Worm (Caenorhabditis elegans): Measurements from ENCODE around the gene str-8.
"Not testable (repeated sequence)": the region's sequence is repeated elsewhere in the genome, so short reads cannot be mapped to it uniquely, and the experiment has no call there.

str-8 gene

DNA sequence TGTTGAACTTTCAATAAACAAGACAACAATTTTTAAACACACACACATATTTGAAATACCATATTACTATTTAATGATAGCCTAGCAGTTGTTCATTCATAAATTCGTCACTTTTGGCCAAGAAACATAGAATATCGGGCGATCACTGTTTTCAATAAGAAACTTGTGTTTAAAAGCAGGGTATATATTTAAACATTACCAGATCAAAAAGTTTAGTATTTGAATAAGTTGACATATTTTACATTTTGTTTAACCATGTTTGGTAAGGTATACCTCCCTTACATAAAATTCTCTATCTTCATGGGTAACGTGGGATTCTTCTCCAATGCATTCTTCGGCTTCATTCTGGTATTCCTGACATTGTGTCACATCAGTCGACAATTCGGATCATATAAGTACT lies at the start of gene str-8:
Gene str-8, plus strand, starts transcription at position 301 of the 400 bp plus-strand sequence.
- not testable (repeated sequence) for TF ChIP-seq ztf-29, flt-1, tab-1 (GFP tag; IDR thresholded peaks at IDR 0.05)

DNA sequence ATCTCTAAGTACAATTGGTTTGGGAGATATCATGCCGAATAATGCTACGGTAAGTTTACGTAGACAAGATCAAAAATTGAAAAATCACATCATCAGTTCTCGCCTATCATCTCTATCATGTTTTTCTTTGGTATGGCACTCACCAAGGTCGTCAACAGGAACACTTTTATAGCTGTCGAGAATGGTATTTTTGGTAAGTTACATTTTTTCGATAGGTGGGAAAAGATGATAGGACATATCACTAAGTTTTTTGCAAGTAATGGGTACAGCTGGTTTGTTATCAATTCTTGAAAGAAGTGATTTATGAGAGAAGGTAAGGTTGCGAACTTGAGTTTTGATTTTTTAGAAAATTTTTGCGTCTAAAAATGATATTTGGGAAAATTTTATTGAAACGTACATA lies 46.8 kb upstream of the str-8 start:
- TF ChIP-seq ztf-23 (GFP tag; IDR thresholded peaks at IDR 0.05), result no peak
- no peak for TF ChIP-seq tab-1 (GFP tag; IDR thresholded peaks at IDR 0.05)
- no peak for TF ChIP-seq cog-1 (tag; optimal IDR thresholded peaks at IDR 0.05)
- TF ChIP-seq med-1 (GFP tag; optimal IDR thresholded peaks at IDR 0.05; ENCODE audit: insufficient read depth), result no peak
- TF ChIP-seq T22C8.4 (GFP tag; IDR thresholded peaks at IDR 0.05), result no peak
- no peak for TF ChIP-seq ztf-29 (GFP tag; IDR thresholded peaks at IDR 0.05)
- no peak for TF ChIP-seq klf-2 (GFP tag; conservative IDR thresholded peaks at IDR 0.05)
- TF ChIP-seq ref-1 (GFP tag; conservative IDR thresholded peaks at IDR 0.05), result no peak
- TF ChIP-seq flt-1 (GFP tag; IDR thresholded peaks at IDR 0.05), result no peak

DNA sequence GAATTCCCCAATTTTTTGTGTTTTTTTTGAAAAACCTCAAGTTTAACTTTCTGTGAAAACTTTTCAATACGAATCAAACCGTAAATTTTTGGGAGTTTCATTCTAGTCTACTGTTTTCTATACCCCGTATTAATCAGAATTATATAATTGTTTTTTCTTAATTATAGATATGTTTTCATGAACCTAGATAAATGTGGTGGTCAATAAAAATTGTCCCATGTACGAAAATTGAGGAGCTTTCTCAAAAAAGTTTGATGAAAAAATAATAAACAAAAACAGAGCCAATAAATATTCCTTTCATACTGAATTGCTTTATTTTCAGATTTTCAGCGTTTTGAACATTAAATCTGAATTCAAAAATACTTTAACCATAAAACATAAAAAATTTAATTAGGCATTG lies 44.4 kb upstream of the str-8 start, which contains the start of gene Y6E2A.1:
Gene Y6E2A.1, minus strand, starts transcription at position 101 of the 400 bp plus-strand sequence.
- TF ChIP-seq klf-2 (GFP tag; conservative IDR thresholded peaks at IDR 0.05) (no peak), ztf-29 (GFP tag; IDR thresholded peaks at IDR 0.05) (no peak), ref-1 (GFP tag; conservative IDR thresholded peaks at IDR 0.05) (no peak), ztf-23 (GFP tag; IDR thresholded peaks at IDR 0.05) (no peak), cog-1 (tag; optimal IDR thresholded peaks at IDR 0.05) (no peak), T22C8.4 (GFP tag; IDR thresholded peaks at IDR 0.05) (no peak)

DNA sequence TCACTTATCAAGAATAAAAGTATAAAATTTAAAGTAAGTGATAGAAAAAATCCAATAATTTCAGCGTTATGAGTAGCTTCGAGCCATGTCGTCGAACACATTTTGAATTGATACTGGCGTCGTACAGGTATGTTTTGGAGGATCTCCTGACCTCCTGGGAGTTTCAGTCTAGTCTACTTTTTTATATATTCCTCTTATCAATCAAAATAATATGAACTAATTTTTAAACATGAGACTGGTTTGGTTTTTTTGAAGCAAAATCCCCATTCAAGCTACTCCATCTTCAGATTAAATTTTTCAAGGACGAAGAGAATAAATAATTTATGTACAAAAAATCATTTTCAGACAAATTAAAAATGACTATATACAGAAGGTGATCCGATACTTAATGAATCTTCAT lies 42.9 kb upstream of the str-8 start, which contains the start of gene str-101:
Gene str-101, minus strand, starts transcription at position 101 of the 400 bp plus-strand sequence.
- TF ChIP-seq ref-1 (GFP tag; conservative IDR thresholded peaks at IDR 0.05) (no peak), flt-1 (GFP tag; IDR thresholded peaks at IDR 0.05) (no peak), cog-1 (tag; optimal IDR thresholded peaks at IDR 0.05) (no peak), klf-2 (GFP tag; conservative IDR thresholded peaks at IDR 0.05) (no peak), ztf-29 (GFP tag; IDR thresholded peaks at IDR 0.05) (no peak), tab-1 (GFP tag; IDR thresholded peaks at IDR 0.05) (no peak), T22C8.4 (GFP tag; IDR thresholded peaks at IDR 0.05) (no peak), ztf-23 (GFP tag; IDR thresholded peaks at IDR 0.05) (no peak), med-1 (GFP tag; optimal IDR thresholded peaks at IDR 0.05; ENCODE audit: insufficient read depth) (no peak)

DNA sequence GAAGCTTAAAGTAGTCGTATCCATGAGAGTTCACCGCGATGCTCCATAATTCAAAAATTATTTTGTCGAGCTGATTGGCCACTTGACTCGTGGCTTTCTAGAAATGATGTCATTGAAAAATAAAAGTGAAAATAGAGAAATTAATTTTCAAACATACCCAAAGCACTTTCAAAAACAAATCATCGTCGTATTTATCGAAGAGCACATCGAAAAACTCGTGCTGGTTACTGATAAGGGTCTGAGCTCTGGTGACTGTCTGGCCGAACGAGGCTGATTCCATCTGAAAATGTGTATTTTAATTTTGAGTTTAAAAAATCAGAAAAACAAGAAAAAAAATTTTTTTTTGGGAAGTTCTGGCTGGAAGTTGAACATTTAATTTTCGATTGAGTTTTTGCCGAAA lies 42.4 kb upstream of the str-8 start:
- TF ChIP-seq flt-1 (GFP tag; IDR thresholded peaks at IDR 0.05) (no peak), klf-2 (GFP tag; conservative IDR thresholded peaks at IDR 0.05) (no peak), tab-1 (GFP tag; IDR thresholded peaks at IDR 0.05) (no peak), ref-1 (GFP tag; conservative IDR thresholded peaks at IDR 0.05) (no peak), ztf-29 (GFP tag; IDR thresholded peaks at IDR 0.05) (no peak), ztf-23 (GFP tag; IDR thresholded peaks at IDR 0.05) (no peak), T22C8.4 (GFP tag; IDR thresholded peaks at IDR 0.05) (no peak), med-1 (GFP tag; optimal IDR thresholded peaks at IDR 0.05; ENCODE audit: insufficient read depth) (no peak), cog-1 (tag; optimal IDR thresholded peaks at IDR 0.05) (no peak)

DNA sequence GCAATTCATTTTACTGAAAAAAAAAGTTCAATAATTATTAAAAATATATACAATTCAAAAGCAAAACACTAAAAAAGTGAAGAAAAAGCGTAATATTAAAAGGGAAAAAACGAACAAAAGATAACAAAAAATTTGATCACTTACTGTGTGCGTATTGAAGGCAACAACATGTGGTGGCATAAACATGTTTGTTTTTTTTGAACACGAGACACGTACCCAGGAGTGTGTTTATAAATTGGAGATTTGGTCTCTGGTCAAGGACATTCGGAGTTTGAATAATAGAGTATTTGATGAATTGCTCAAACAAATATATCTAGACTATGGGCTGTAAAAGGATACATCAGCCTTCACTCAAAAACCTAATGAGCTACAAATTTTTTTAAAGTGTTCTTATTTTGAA lies 39.2 kb upstream of the str-8 start:
- no peak for TF ChIP-seq ztf-29 (GFP tag; IDR thresholded peaks at IDR 0.05)
- TF ChIP-seq med-1 (GFP tag; optimal IDR thresholded peaks at IDR 0.05; ENCODE audit: insufficient read depth), result no peak
- TF ChIP-seq T22C8.4 (GFP tag; IDR thresholded peaks at IDR 0.05), result no peak
- TF ChIP-seq ztf-23 (GFP tag; IDR thresholded peaks at IDR 0.05), result no peak
- TF ChIP-seq klf-2 (GFP tag; conservative IDR thresholded peaks at IDR 0.05), result no peak
- TF ChIP-seq flt-1 (GFP tag; IDR thresholded peaks at IDR 0.05), result no peak
- no peak for TF ChIP-seq cog-1 (tag; optimal IDR thresholded peaks at IDR 0.05)
- TF ChIP-seq tab-1 (GFP tag; IDR thresholded peaks at IDR 0.05), result no peak
- no peak for TF ChIP-seq ref-1 (GFP tag; conservative IDR thresholded peaks at IDR 0.05)

DNA sequence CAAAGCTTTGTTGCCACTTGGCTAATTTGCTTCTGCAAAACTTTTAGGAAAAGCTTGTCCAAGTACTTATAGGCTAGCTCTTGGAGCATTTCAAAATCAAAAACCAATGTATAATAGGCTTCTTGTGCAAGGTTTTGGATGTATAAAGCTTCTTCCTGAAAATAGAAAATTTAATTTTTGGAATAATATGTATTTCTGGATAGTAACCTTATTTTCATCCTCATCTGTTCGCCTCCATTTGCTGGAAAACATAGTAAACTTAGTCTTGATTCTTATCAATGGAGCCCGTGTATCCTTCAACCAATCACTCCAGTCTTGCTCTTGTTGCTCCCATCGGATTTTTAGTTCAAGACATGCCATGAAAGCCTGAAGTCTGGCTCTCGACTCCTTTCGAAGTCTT lies 38.2 kb upstream of the str-8 start, which contains the start of gene Y6E2A.4:
Gene Y6E2A.4, minus strand, starts transcription at position 101 of the 400 bp plus-strand sequence.
- TF ChIP-seq med-1 (GFP tag; optimal IDR thresholded peaks at IDR 0.05; ENCODE audit: insufficient read depth) (no peak), ref-1 (GFP tag; conservative IDR thresholded peaks at IDR 0.05) (no peak), T22C8.4 (GFP tag; IDR thresholded peaks at IDR 0.05) (no peak), cog-1 (tag; optimal IDR thresholded peaks at IDR 0.05) (no peak), ztf-23 (GFP tag; IDR thresholded peaks at IDR 0.05) (no peak), klf-2 (GFP tag; conservative IDR thresholded peaks at IDR 0.05) (no peak), tab-1 (GFP tag; IDR thresholded peaks at IDR 0.05) (no peak), flt-1 (GFP tag; IDR thresholded peaks at IDR 0.05) (no peak), ztf-29 (GFP tag; IDR thresholded peaks at IDR 0.05) (no peak)

DNA sequence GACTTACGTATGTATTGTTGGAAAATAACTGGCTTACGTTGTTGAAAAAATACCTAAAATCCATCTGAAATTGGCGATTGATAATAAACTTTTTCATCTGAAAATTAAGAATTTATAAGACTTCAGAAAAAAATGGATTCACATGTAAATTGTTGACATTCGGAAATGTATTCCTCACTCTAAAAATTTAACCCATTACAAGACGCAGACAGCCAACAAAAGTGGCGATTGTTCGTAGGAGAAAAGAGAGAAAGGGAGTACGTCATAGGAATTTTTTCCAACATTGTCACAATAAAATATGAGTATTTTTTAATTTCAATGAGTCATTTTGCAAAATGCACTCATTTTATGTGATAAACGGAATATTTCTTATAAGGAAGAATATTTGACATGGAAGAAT lies 36.3 kb upstream of the str-8 start, which contains the start of gene Y6E2A.5:
Gene Y6E2A.5, minus strand, starts transcription at position 101 of the 400 bp plus-strand sequence.
- no peak for TF ChIP-seq tab-1 (GFP tag; IDR thresholded peaks at IDR 0.05)
- no peak for TF ChIP-seq ref-1 (GFP tag; conservative IDR thresholded peaks at IDR 0.05)
- no peak for TF ChIP-seq cog-1 (tag; optimal IDR thresholded peaks at IDR 0.05)
- TF ChIP-seq med-1 (GFP tag; optimal IDR thresholded peaks at IDR 0.05; ENCODE audit: insufficient read depth), result no peak

DNA sequence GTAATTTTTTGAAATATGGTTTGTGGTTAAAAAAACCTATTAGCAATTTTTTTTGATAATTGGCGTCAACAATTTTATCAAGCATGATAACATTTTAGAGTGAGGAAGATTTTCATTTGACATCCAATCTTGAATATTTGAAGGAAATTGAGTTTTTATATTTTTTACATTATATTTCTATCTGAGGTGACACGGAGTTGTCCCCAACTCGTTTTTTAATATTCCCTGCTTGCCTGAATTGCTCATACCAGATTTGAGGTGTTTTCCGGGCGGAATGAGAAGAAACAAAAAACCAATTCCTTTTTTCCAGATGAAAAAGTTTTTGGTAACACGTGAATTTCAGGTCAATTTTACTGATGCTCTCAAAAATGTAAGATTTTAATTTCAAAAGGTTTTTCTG lies 35.3 kb upstream of the str-8 start, which contains the start of gene Y6E2A.7:
Gene Y6E2A.7, plus strand, starts transcription at position 301 of the 400 bp plus-strand sequence.
- TF ChIP-seq med-1 (GFP tag; optimal IDR thresholded peaks at IDR 0.05; ENCODE audit: insufficient read depth) (no peak), tab-1 (GFP tag; IDR thresholded peaks at IDR 0.05) (no peak), ztf-23 (GFP tag; IDR thresholded peaks at IDR 0.05) (no peak)

DNA sequence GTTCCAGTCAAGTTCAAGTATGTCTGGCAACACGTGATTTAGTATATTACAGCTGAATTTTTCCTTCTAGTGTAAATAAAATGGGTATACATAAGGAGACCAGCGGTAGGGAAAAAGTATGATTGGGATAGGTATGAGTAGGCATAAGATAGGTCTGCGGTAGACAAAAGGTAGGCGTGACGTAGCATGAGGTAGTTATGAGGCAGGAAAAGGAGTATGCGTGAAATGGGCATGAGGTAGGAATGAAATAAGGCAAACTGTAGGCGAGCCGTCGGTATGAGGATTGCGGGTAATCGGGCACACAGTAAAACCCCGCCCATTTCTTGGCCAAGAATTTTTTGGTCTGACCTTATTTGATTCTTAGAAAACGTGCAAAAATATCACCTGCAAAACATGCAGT lies 33.4 kb upstream of the str-8 start:
- TF ChIP-seq flt-1 (GFP tag; IDR thresholded peaks at IDR 0.05) (no peak), T22C8.4 (GFP tag; IDR thresholded peaks at IDR 0.05) (no peak), med-1 (GFP tag; optimal IDR thresholded peaks at IDR 0.05; ENCODE audit: insufficient read depth) (no peak), ref-1 (GFP tag; conservative IDR thresholded peaks at IDR 0.05) (no peak), ztf-23 (GFP tag; IDR thresholded peaks at IDR 0.05) (no peak), klf-2 (GFP tag; conservative IDR thresholded peaks at IDR 0.05) (no peak)
